Worm (Caenorhabditis elegans) whole organism, mixed stage, embryonic: Measurements from ENCODE around the gene F56C9.10.

Source experiments
- M03D4.4 ChIP-seq: sonication (generic microtip); optimal IDR thresholded peaks from 2 replicates; lab custom pipeline; 2017; ENCODE audit warnings: mild to moderate bottlenecking, missing genetic modification characterization, missing compliant biosample characterization
- ces-1 ChIP-seq: fragments of 150-350 bp; optimal IDR thresholded peaks from 2 replicates; lab custom pipeline; 2014; ENCODE audit warnings: missing biosample characterization, missing genetic modification reagents, missing genetic modification characterization
- elt-3 ChIP-seq: fragments of 150-350 bp; optimal IDR thresholded peaks from 2 replicates; lab custom pipeline; 2014; ENCODE audit warnings: missing biosample characterization, missing genetic modification characterization
- lin-13 ChIP-seq: fragments of 150-350 bp; optimal IDR thresholded peaks from 2 replicates; lab custom pipeline; 2014; ENCODE audit warnings: missing biosample characterization, missing genetic modification characterization
- lsy-2 ChIP-seq: fragments of 150-350 bp; optimal IDR thresholded peaks from 2 replicates; lab custom pipeline; 2014; ENCODE audit warnings: missing biosample characterization, missing genetic modification characterization
- mab-5 ChIP-seq: fragments of 150-350 bp; optimal IDR thresholded peaks from 2 replicates; lab custom pipeline; 2014; ENCODE audit warnings: missing biosample characterization, missing genetic modification characterization
- nhr-76 ChIP-seq: sonication (generic microtip); optimal IDR thresholded peaks from 2 replicates; lab custom pipeline; 2017; ENCODE audit warnings: missing biosample characterization, missing genetic modification characterization
- pha-4 ChIP-seq: fragments of 150-350 bp; optimal IDR thresholded peaks from 2 replicates; lab custom pipeline; 2018; ENCODE audit warnings: missing biosample characterization, missing genetic modification reagents, missing genetic modification characterization
- snpc-4 ChIP-seq: fragments of 150-350 bp; optimal IDR thresholded peaks from 2 replicates; lab custom pipeline; 2014; ENCODE audit warnings: missing biosample characterization, missing genetic modification characterization
- sptf-1 ChIP-seq: sonication (generic microtip); optimal IDR thresholded peaks from 2 replicates; lab custom pipeline; 2017; ENCODE audit warnings: mild to moderate bottlenecking, missing genetic modification characterization, moderate library complexity, missing compliant biosample characterization
- unc-62 ChIP-seq: fragments of 150-350 bp; optimal IDR thresholded peaks from 2 replicates; lab custom pipeline; 2014; ENCODE audit warnings: missing biosample characterization, missing genetic modification reagents, missing genetic modification characterization

DNA sequence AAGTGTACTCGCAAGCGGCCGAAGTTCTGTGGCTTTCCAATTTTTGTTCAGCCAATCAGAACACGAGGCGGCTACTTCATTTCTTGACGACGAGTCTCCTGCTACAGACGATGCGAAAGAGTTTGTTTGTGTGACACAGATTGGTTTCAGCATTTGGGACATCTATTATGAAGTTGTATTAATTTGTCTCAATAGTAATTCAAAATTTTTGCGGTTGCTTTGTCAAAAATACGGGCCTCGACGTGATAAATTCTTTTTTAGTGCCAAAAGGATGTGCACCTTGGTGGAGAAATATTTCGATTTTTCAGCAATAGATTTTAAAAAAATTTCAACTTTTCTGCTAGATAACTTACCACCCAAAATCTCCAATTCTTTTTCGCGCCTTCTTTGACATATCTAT is 35.5 kb upstream of the F56C9.10 start:
- TF ChIP-seq unc-62 (GFP tag; lab: Kevin White, UChicago) (no peak), M03D4.4 (tag; lab: Kevin White, UChicago) (no peak), sptf-1 (tag; lab: Kevin White, UChicago) (no peak), pha-4 (tag; lab: Kevin White, UChicago) (no peak), elt-3 (tag; lab: Kevin White, UChicago) (no peak), ces-1 (no peak), mab-5 (tag; lab: Kevin White, UChicago) (no peak), lin-13 (tag; lab: Kevin White, UChicago) (no peak), lsy-2 (tag; lab: Kevin White, UChicago) (no peak), snpc-4 (tag; lab: Kevin White, UChicago) (no peak), nhr-76 (no peak)
